Worm (Caenorhabditis elegans) whole organism, L2 larva: ENCODE results near the gene sipa-1.

Source experiments
- F13H6.1 ChIP-seq: sonication (generic microtip); optimal IDR thresholded peaks from 2 replicates; lab custom pipeline; 2016; ENCODE audit warnings: missing genetic modification characterization, missing compliant biosample characterization
- ZK546.5 ChIP-seq: sonication (generic microtip); optimal IDR thresholded peaks from 2 replicates; lab custom pipeline; 2017; ENCODE audit warnings: missing biosample characterization, missing genetic modification characterization
- alr-1 ChIP-seq: fragments of 150-350 bp; optimal IDR thresholded peaks from 2 replicates; lab custom pipeline; 2014; ENCODE audit warnings: missing biosample characterization, missing genetic modification characterization
- ama-1 ChIP-seq: fragments of 150-350 bp; optimal IDR thresholded peaks from 2 replicates; lab custom pipeline; 2018; ENCODE audit warnings: inconsistent platforms
- lin-39 ChIP-seq: fragments of 150-350 bp; optimal IDR thresholded peaks from 2 replicates; lab custom pipeline; 2014; ENCODE audit warnings: missing biosample characterization, missing genetic modification reagents, missing genetic modification characterization
- mdl-1 ChIP-seq, 2 experiments: fragments of 150-350 bp in 1 of 2; sonication (generic microtip) in 1 of 2; optimal IDR thresholded peaks; 2 replicates each; lab custom pipeline; 2017; ENCODE audit warnings: missing biosample characterization in 2 of 2, missing genetic modification characterization in 2 of 2
- sma-3 ChIP-seq: sonication (generic microtip); optimal IDR thresholded peaks from 2 replicates; lab custom pipeline; 2016; ENCODE audit warnings: missing genetic modification reagents, missing genetic modification characterization, missing compliant biosample characterization
- unc-39 ChIP-seq: fragments of 150-350 bp; optimal IDR thresholded peaks from 2 replicates; lab custom pipeline; 2014; ENCODE audit warnings: missing biosample characterization, missing genetic modification characterization
- ztf-4 ChIP-seq: fragments of 150-350 bp; optimal IDR thresholded peaks from 2 replicates; lab custom pipeline; 2014; ENCODE audit warnings: missing biosample characterization, missing genetic modification characterization

ce11 chrV:11600800-11601199 is 36.3 kb downstream of the sipa-1 start, which contains the start of gene F35B12.9:
- TF ChIP-seq lin-39: no peak
- TF ChIP-seq alr-1 (tag; lab: Kevin White, UChicago): no peak
- TF ChIP-seq ztf-4 (tag; lab: Kevin White, UChicago): no peak
- no peak for TF ChIP-seq unc-39 (tag; lab: Kevin White, UChicago)
- no peak for TF ChIP-seq ama-1 (lab: Kevin White, UChicago)
- TF ChIP-seq mdl-1 (tag; optimal IDR thresholded peaks at IDR 0.05; lab: Kevin White, UChicago): no peak
- TF ChIP-seq ZK546.5: no peak
- TF ChIP-seq sma-3 (GFP tag; lab: Kevin White, UChicago): no peak
- no peak for TF ChIP-seq F13H6.1 (tag; lab: Kevin White, UChicago)
